Fruit fly (Drosophila melanogaster) whole organism, embryonic: Measurements from ENCODE around the gene CG43322.

ENCODE experiments used
- Aef1 ChIP-seq: fragments of 200-800 bp; sonication (Bioruptor generic); IDR thresholded peaks from 3 replicates; pipeline ENCODE4 v1.3.6; 2022; ENCODE audit warnings: missing biosample characterization, missing genetic modification characterization
- Asciz ChIP-seq: fragments of 200-800 bp; sonication (Bioruptor generic); optimal IDR thresholded peaks from 2 replicates; lab custom pipeline; 2017; ENCODE audit warnings: missing biosample characterization, mild to moderate bottlenecking, missing genetic modification characterization, missing genetic modification reagents
- Blimp-1 ChIP-seq: fragments of 200-800 bp; sonication (Bioruptor generic); optimal IDR thresholded peaks from 3 replicates; lab custom pipeline; 2018; ENCODE audit warnings: missing biosample characterization, missing genetic modification characterization, mild to moderate bottlenecking, moderate library complexity, missing genetic modification reagents
- CG10979 ChIP-seq: fragments of 200-800 bp; sonication (Bioruptor generic); optimal IDR thresholded peaks from 2 replicates; lab custom pipeline; 2018; ENCODE audit warnings: missing biosample characterization, mild to moderate bottlenecking, missing genetic modification characterization, moderate library complexity
- CG12769 ChIP-seq: fragments of 200-800 bp; sonication (Bioruptor generic); optimal IDR thresholded peaks from 2 replicates; lab custom pipeline; 2019; ENCODE audit warnings: missing biosample characterization, mild to moderate bottlenecking, missing genetic modification characterization, moderate library complexity
- CG14014 ChIP-seq: fragments of 200-800 bp; sonication (Bioruptor generic); IDR thresholded peaks from 2 replicates; pipeline ENCODE4 v1.3.6; 2022; ENCODE audit warnings: missing biosample characterization, missing genetic modification characterization
- CG14965 ChIP-seq: fragments of 200-800 bp; sonication (Bioruptor generic); optimal IDR thresholded peaks from 2 replicates; lab custom pipeline; 2016; ENCODE audit warnings: missing biosample characterization, missing genetic modification characterization, borderline replicate concordance
- CG15696 ChIP-seq: fragments of 200-800 bp; sonication (Bioruptor generic); optimal IDR thresholded peaks from 2 replicates; lab custom pipeline; 2019; ENCODE audit warnings: missing biosample characterization, mild to moderate bottlenecking, missing genetic modification characterization, moderate library complexity
- CG18619 ChIP-seq: fragments of 200-800 bp; sonication (Bioruptor generic); optimal IDR thresholded peaks from 3 replicates; lab custom pipeline; 2017; ENCODE audit warnings: missing biosample characterization, mild to moderate bottlenecking, missing genetic modification characterization
- CG30431 ChIP-seq: fragments of 200-800 bp; sonication (Bioruptor generic); optimal IDR thresholded peaks from 2 replicates; lab custom pipeline; 2017; ENCODE audit warnings: missing biosample characterization, missing genetic modification characterization
- CG34224 ChIP-seq: fragments of 200-800 bp; sonication (Bioruptor generic); IDR thresholded peaks from 3 replicates; pipeline ENCODE4 v1.3.6; 2022; ENCODE audit warnings: missing biosample characterization, missing genetic modification characterization; ENCODE audit not compliant: partially characterized antibody
- Fer3 ChIP-seq: fragments of 200-800 bp; sonication (Bioruptor generic); optimal IDR thresholded peaks from 2 replicates; lab custom pipeline; 2018; ENCODE audit warnings: missing biosample characterization, mild to moderate bottlenecking, missing genetic modification characterization, moderate library complexity
- Hr78 ChIP-seq, 2 experiments: fragments of 200-800 bp in 1 of 2; fragments of >200 bp in 1 of 2; sonication (Bioruptor generic) in 1 of 2; optimal IDR thresholded peaks; 2 replicates each; lab custom pipeline; 2017 to 2019; ENCODE audit warnings: missing biosample characterization in 2 of 2, missing genetic modification characterization in 2 of 2, mild to moderate bottlenecking in 1 of 2, moderate library complexity in 1 of 2
- Jarid2 ChIP-seq: fragments of 200-800 bp; sonication (Bioruptor generic); optimal IDR thresholded peaks from 3 replicates; lab custom pipeline; 2017; ENCODE audit warnings: mild to moderate bottlenecking, missing biosample characterization, missing genetic modification reagents, missing genetic modification characterization
- NK7.1 ChIP-seq: fragments of 200-800 bp; sonication (Bioruptor generic); optimal IDR thresholded peaks from 3 replicates; lab custom pipeline; 2016; ENCODE audit warnings: missing biosample characterization, missing genetic modification characterization
- Nf-YA ChIP-seq: fragments of 200-800 bp; sonication (Bioruptor generic); IDR thresholded peaks from 2 replicates; pipeline ENCODE4 v1.3.6; 2022; ENCODE audit warnings: missing biosample characterization, missing genetic modification characterization
- Nf-YB ChIP-seq: fragments of 200-800 bp; sonication (Bioruptor generic); optimal IDR thresholded peaks from 3 replicates; lab custom pipeline; 2019; ENCODE audit warnings: missing biosample characterization, mild to moderate bottlenecking, missing genetic modification characterization, moderate library complexity
- Oaz ChIP-seq: fragments of 200-800 bp; sonication (Bioruptor generic); IDR thresholded peaks from 2 replicates; pipeline ENCODE4 v1.3.6; 2022; ENCODE audit warnings: missing biosample characterization, missing genetic modification characterization
- PHDP ChIP-seq: fragments of 200-800 bp; sonication (Bioruptor generic); optimal IDR thresholded peaks from 3 replicates; lab custom pipeline; 2018; ENCODE audit warnings: missing biosample characterization, mild to moderate bottlenecking, missing genetic modification characterization, moderate library complexity
- Stat92E ChIP-seq, 3 experiments: fragments of >200 bp in 2 of 3; fragments of 200-800 bp in 1 of 3; sonication (Bioruptor generic) in 1 of 3; optimal IDR thresholded peaks; 2 replicates each; lab custom pipeline; 2017 to 2019; ENCODE audit warnings: missing biosample characterization in 3 of 3, missing genetic modification characterization in 3 of 3, mild to moderate bottlenecking in 1 of 3, moderate library complexity in 1 of 3
- abd-A ChIP-seq: fragments of 200-800 bp; sonication (Bioruptor generic); optimal IDR thresholded peaks from 3 replicates; lab custom pipeline; 2019; ENCODE audit warnings: missing biosample characterization, mild to moderate bottlenecking, missing genetic modification characterization, moderate library complexity
- al ChIP-seq: fragments of 200-800 bp; sonication (Bioruptor generic); IDR thresholded peaks from 2 replicates; pipeline ENCODE4 v1.3.6; 2022; ENCODE audit warnings: missing biosample characterization, missing genetic modification characterization
- bsh ChIP-seq, 2 experiments: fragments of 200-800 bp; sonication (Bioruptor generic); optimal IDR thresholded peaks; 2 replicates each; lab custom pipeline; 2017 to 2018; ENCODE audit warnings: mild to moderate bottlenecking in 2 of 2, missing biosample characterization in 2 of 2, missing genetic modification characterization in 2 of 2, moderate library complexity in 1 of 2
- cad ChIP-seq: fragments of >200 bp; optimal IDR thresholded peaks from 2 replicates; lab custom pipeline; 2017; ENCODE audit warnings: missing biosample characterization, missing genetic modification characterization
- caup ChIP-seq: fragments of 200-800 bp; sonication (Bioruptor generic); optimal IDR thresholded peaks from 3 replicates; lab custom pipeline; 2017; ENCODE audit warnings: missing biosample characterization, mild to moderate bottlenecking, missing genetic modification characterization, moderate library complexity; ENCODE audit not compliant: severe bottlenecking
- chinmo ChIP-seq: fragments of 200-800 bp; sonication (Bioruptor generic); IDR thresholded peaks from 4 replicates; pipeline ENCODE4 v1.3.6; 2022; ENCODE audit warnings: missing biosample characterization, missing genetic modification characterization; ENCODE audit not compliant: partially characterized antibody
- cwo ChIP-seq: fragments of 200-800 bp; sonication (Bioruptor generic); optimal IDR thresholded peaks from 3 replicates; lab custom pipeline; 2017; ENCODE audit warnings: missing biosample characterization, missing genetic modification characterization, mild to moderate bottlenecking, moderate library complexity, missing genetic modification reagents
- dimm ChIP-seq: fragments of 200-800 bp; sonication (Bioruptor generic); IDR thresholded peaks from 2 replicates; pipeline ENCODE4 v1.3.6; 2022; ENCODE audit warnings: missing biosample characterization, missing genetic modification characterization
- disco-r ChIP-seq: fragments of 200-800 bp; sonication (Bioruptor generic); optimal IDR thresholded peaks from 2 replicates; lab custom pipeline; 2016; ENCODE audit warnings: missing biosample characterization, missing genetic modification characterization
- fd102C ChIP-seq: fragments of 200-800 bp; sonication (Bioruptor generic); optimal IDR thresholded peaks from 2 replicates; lab custom pipeline; 2018; ENCODE audit warnings: missing biosample characterization, mild to moderate bottlenecking, missing genetic modification characterization, moderate library complexity
- fd96Cb ChIP-seq: fragments of 200-800 bp; sonication (Bioruptor generic); optimal IDR thresholded peaks from 2 replicates; lab custom pipeline; 2018; ENCODE audit warnings: missing biosample characterization, mild to moderate bottlenecking, missing genetic modification characterization, moderate library complexity
- gem ChIP-seq: fragments of 200-800 bp; sonication (Bioruptor generic); optimal IDR thresholded peaks from 2 replicates; lab custom pipeline; 2019; ENCODE audit warnings: missing biosample characterization, mild to moderate bottlenecking, missing genetic modification characterization, moderate library complexity
- hbn ChIP-seq: fragments of 200-800 bp; sonication (Bioruptor generic); IDR thresholded peaks from 2 replicates; pipeline ENCODE4 v1.3.6; 2022; ENCODE audit warnings: missing biosample characterization, missing genetic modification characterization; ENCODE audit not compliant: partially characterized antibody
- jigr1 ChIP-seq: fragments of 200-800 bp; sonication (Bioruptor generic); IDR thresholded peaks from 3 replicates; pipeline ENCODE4 v1.3.6; 2022; ENCODE audit warnings: missing biosample characterization, missing genetic modification characterization
- nau ChIP-seq: fragments of 200-800 bp; sonication (Bioruptor generic); optimal IDR thresholded peaks from 3 replicates; lab custom pipeline; 2017; ENCODE audit warnings: missing biosample characterization, mild to moderate bottlenecking, missing genetic modification characterization, missing genetic modification reagents
- peb ChIP-seq: fragments of 200-800 bp; sonication (Bioruptor generic); IDR thresholded peaks from 2 replicates; pipeline ENCODE4 v1.3.6; 2022; ENCODE audit warnings: missing biosample characterization, missing genetic modification characterization
- pho ChIP-seq: fragments of 200-800 bp; sonication (Bioruptor generic); optimal IDR thresholded peaks from 2 replicates; lab custom pipeline; 2016; ENCODE audit warnings: missing biosample characterization, missing genetic modification characterization
- sd ChIP-seq: fragments of 200-800 bp; sonication (Bioruptor generic); optimal IDR thresholded peaks from 3 replicates; lab custom pipeline; 2018; ENCODE audit warnings: missing biosample characterization, mild to moderate bottlenecking, missing genetic modification characterization, moderate library complexity
- sens-2 ChIP-seq: fragments of 200-800 bp; sonication (Bioruptor generic); IDR thresholded peaks from 2 replicates; pipeline ENCODE4 v1.3.6; 2022; ENCODE audit warnings: missing biosample characterization, missing genetic modification characterization
- so ChIP-seq: fragments of 200-800 bp; sonication (Bioruptor generic); IDR thresholded peaks from 3 replicates; pipeline ENCODE4 v1.3.6; 2022; ENCODE audit warnings: missing biosample characterization, missing genetic modification characterization
- sqz ChIP-seq: fragments of 200-800 bp; sonication (Bioruptor generic); optimal IDR thresholded peaks from 3 replicates; lab custom pipeline; 2018; ENCODE audit warnings: missing biosample characterization, mild to moderate bottlenecking, missing genetic modification characterization
- tio ChIP-seq: fragments of 200-800 bp; sonication (Bioruptor generic); optimal IDR thresholded peaks from 2 replicates; lab custom pipeline; 2017; ENCODE audit warnings: missing biosample characterization, missing genetic modification characterization, inconsistent platforms
- tll ChIP-seq, 2 experiments: fragments of 200-800 bp in 1 of 2; fragments of >200 bp in 1 of 2; sonication (Bioruptor generic) in 1 of 2; optimal IDR thresholded peaks; 2 replicates each; lab custom pipeline; 2017 to 2019; ENCODE audit warnings: missing biosample characterization in 2 of 2, missing genetic modification characterization in 2 of 2, mild to moderate bottlenecking in 1 of 2, moderate library complexity in 1 of 2
- vvl ChIP-seq: fragments of 200-800 bp; sonication (Bioruptor generic); IDR thresholded peaks from 2 replicates; pipeline ENCODE4 v1.3.6; 2022; ENCODE audit warnings: missing biosample characterization, missing genetic modification characterization

The CG43322 gene

dm6 chr2L:6991085-6991484 lies 22.1 kb upstream of the CG43322 start (continued):
- TF ChIP-seq CG10979 (tag; lab: Kevin White, UChicago) (peak; percentile 5), vvl (GFP tag; lab: Robert Waterston, UW) (peak; percentile 45; the same call in 1 of the 2 replicates), tio (no peak), hbn (GFP tag; lab: Robert Waterston, UW) (no peak), cwo (GFP tag; lab: Kevin White, UChicago) (no peak), disco-r (GFP tag; lab: Kevin White, UChicago) (no peak)
- TF ChIP-seq, all 482 proteins: peak for 27

DNA sequence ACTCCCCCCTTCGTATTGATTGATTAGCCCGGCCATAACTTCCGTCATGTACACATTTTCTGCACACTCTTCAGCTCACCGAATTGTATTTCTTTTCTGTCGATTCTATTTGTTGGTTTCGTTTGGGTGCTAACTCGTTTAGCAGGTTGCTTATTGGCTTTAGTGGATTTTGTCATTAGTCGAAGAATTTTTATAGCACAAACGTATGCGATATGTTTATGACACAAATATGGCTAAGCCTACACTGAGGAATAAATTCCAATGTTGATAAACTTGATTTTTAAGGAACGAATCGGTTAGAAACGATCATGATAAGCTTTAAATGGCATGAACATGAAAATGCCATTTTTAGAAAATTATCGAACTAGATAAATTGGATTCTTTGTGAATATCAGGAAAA lies 14.5 kb upstream of the CG43322 start:
- TF ChIP-seq CG30431 (GFP tag; lab: Kevin White, UChicago): no peak
- TF ChIP-seq Nf-YA (GFP tag; lab: Robert Waterston, UW): no peak
- TF ChIP-seq caup (GFP tag; lab: Kevin White, UChicago): no peak
- TF ChIP-seq al (GFP tag; lab: Robert Waterston, UW): no peak
- no peak for TF ChIP-seq Oaz (GFP tag; lab: Robert Waterston, UW)
- no peak for TF ChIP-seq Jarid2 (GFP tag; lab: Kevin White, UChicago)
- no peak for TF ChIP-seq PHDP (tag; lab: Kevin White, UChicago)
- TF ChIP-seq sd (tag; lab: Kevin White, UChicago): peak; percentile 94
- TF ChIP-seq fd102C (GFP tag; lab: Kevin White, UChicago): no peak
- TF ChIP-seq Asciz (GFP tag; lab: Kevin White, UChicago): no peak
- no peak for TF ChIP-seq sens-2 (GFP tag; lab: Robert Waterston, UW)
- no peak for TF ChIP-seq CG14014 (GFP tag; lab: Robert Waterston, UW)
- TF ChIP-seq abd-A (tag; lab: Kevin White, UChicago): peak; percentile 15
- 0 out of 4 replicates have a peak, but pooled peaks have one; percentile 50 for TF ChIP-seq chinmo
- no peak for TF ChIP-seq so (GFP tag; lab: Robert Waterston, UW)
- TF ChIP-seq dimm (GFP tag; lab: Robert Waterston, UW): no peak

DNA sequence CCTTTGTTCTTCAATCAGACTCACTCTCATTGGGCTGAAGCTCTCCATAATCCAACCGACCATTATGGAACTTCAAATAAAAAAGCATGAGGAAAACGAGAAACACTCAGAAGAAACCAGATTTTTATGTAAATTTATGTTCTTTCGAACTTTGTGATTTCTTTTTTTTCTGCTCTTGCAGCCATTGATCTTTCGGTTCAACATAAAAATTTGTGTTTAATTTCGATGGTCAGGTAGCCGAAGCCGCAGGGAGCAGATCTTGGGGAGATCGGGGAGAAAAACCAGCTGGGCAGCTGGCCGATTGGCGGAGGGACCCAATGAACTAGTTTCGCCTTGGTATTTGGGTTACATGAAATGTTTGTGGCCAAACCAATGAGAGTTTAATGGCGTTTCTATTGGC lies 8.9 kb upstream of the CG43322 start:
- no peak for TF ChIP-seq gem (tag; lab: Kevin White, UChicago)
- TF ChIP-seq CG14965 (GFP tag; lab: Kevin White, UChicago): no peak
- peak; percentile 31; the same call in 1 of the 2 replicates for TF ChIP-seq vvl (GFP tag; lab: Robert Waterston, UW)
- no peak for TF ChIP-seq peb (GFP tag; lab: Robert Waterston, UW)
- TF ChIP-seq Aef1: no peak
- TF ChIP-seq CG12769 (tag; lab: Kevin White, UChicago): peak; percentile 54
- TF ChIP-seq abd-A (tag; lab: Kevin White, UChicago): peak; percentile 48
- peak; percentile 20 for TF ChIP-seq Nf-YB
- TF ChIP-seq chinmo: 0 out of 4 replicates have a peak, but pooled peaks have one; percentile 60
- TF ChIP-seq CG34224 (GFP tag; lab: Robert Waterston, UW): no peak
- peak; percentile 56 for TF ChIP-seq sd (tag; lab: Kevin White, UChicago)
- TF ChIP-seq cad (GFP tag; lab: Kevin White, UChicago): no peak
- peak; percentile 80 for TF ChIP-seq Blimp-1 (GFP tag; lab: Kevin White, UChicago)
- TF ChIP-seq sqz (GFP tag; lab: Kevin White, UChicago): peak; percentile 20

dm6 chr2L:7005489-7005888 lies 7.7 kb upstream of the CG43322 start:
- TF ChIP-seq Blimp-1 (GFP tag; lab: Kevin White, UChicago) (peak; percentile 1), NK7.1 (GFP tag; lab: Kevin White, UChicago) (no peak), bsh (GFP tag; optimal IDR thresholded peaks at IDR 0.05; lab: Kevin White, UChicago) (no peak), chinmo (0 out of 4 replicates have a peak, but pooled peaks have one; percentile 53), Stat92E (GFP tag; optimal IDR thresholded peaks at IDR 0.05; lab: Kevin White, UChicago) (no peak), jigr1 (GFP tag; lab: Robert Waterston, UW) (no peak), nau (GFP tag; lab: Kevin White, UChicago) (no peak), pho (GFP tag; lab: Kevin White, UChicago) (no peak), CG18619 (GFP tag; lab: Kevin White, UChicago) (no peak), tll (GFP tag; optimal IDR thresholded peaks at IDR 0.05; lab: Kevin White, UChicago) (no peak), Hr78 (GFP tag; optimal IDR thresholded peaks at IDR 0.05; lab: Kevin White, UChicago) (no peak), Fer3 (tag; lab: Kevin White, UChicago) (no peak), CG15696 (no peak), fd96Cb (tag; lab: Kevin White, UChicago) (no peak)
